Worm (Caenorhabditis elegans) whole organism, L4/young adult: ENCODE measurements around the gene gpla-1.

Experiments used
- W03F9.2 ChIP-seq: fragments of 150-350 bp; optimal IDR thresholded peaks from 2 replicates; lab custom pipeline; 2014; ENCODE audit warnings: missing biosample characterization, missing genetic modification characterization
- him-1 ChIP-seq: sonication (generic microtip); optimal IDR thresholded peaks from 2 replicates; lab custom pipeline; 2016; ENCODE audit warnings: missing genotype, missing genetic modification reagents, missing genetic modification characterization, missing compliant biosample characterization

- TF ChIP-seq W03F9.2 (tag; lab: Kevin White, UChicago) (no peak), him-1 (no peak)
Observed at ce11 chrV:11946818-11947217, 9.2 kb upstream of the gpla-1 start.
